Fruit fly (Drosophila melanogaster) whole organism, embryonic: ENCODE measurements around the gene Pcd.

Experiments
- Asciz ChIP-seq: fragments of 200-800 bp; sonication (Bioruptor generic); optimal IDR thresholded peaks from 2 replicates; lab custom pipeline; 2017; ENCODE audit warnings: missing biosample characterization, mild to moderate bottlenecking, missing genetic modification characterization, missing genetic modification reagents
- Atf6 ChIP-seq: fragments of 200-800 bp; sonication (Bioruptor generic); IDR thresholded peaks from 2 replicates; pipeline ENCODE4 v1.3.6; 2022; ENCODE audit warnings: missing biosample characterization, missing genetic modification characterization
- Awh ChIP-seq: fragments of 200-800 bp; sonication (Bioruptor generic); IDR thresholded peaks from 2 replicates; pipeline ENCODE4, ENCODE4 v1.3.6; 2022; ENCODE audit warnings: missing biosample characterization, missing genetic modification characterization
- CG10321 ChIP-seq: fragments of 200-800 bp; sonication (Bioruptor generic); IDR thresholded peaks from 2 replicates; pipeline ENCODE4 v1.3.6; 2022; ENCODE audit warnings: missing biosample characterization, missing genetic modification characterization
- CG11504 ChIP-seq: fragments of 200-800 bp; sonication (Bioruptor generic); optimal IDR thresholded peaks from 3 replicates; lab custom pipeline; 2019; ENCODE audit warnings: missing biosample characterization, mild to moderate bottlenecking, missing genetic modification characterization, moderate library complexity
- CG12236 ChIP-seq: fragments of 200-800 bp; sonication (Bioruptor generic); optimal IDR thresholded peaks from 2 replicates; lab custom pipeline; 2016; ENCODE audit warnings: missing biosample characterization, missing genetic modification characterization
- CG12942 ChIP-seq: fragments of 200-800 bp; sonication (Bioruptor generic); optimal IDR thresholded peaks from 3 replicates; lab custom pipeline; 2016; ENCODE audit warnings: missing biosample characterization, missing genetic modification characterization
- CG15269 ChIP-seq: fragments of 200-800 bp; sonication (Bioruptor generic); optimal IDR thresholded peaks from 2 replicates; lab custom pipeline; 2018; ENCODE audit warnings: missing biosample characterization, mild to moderate bottlenecking, missing genetic modification characterization, moderate library complexity
- CG17186 ChIP-seq: fragments of 200-800 bp; sonication (Bioruptor generic); optimal IDR thresholded peaks from 3 replicates; lab custom pipeline; 2017; ENCODE audit warnings: missing biosample characterization, missing genetic modification reagents, missing genetic modification characterization
- CG17328 ChIP-seq: fragments of 200-800 bp; sonication (Bioruptor generic); IDR thresholded peaks from 2 replicates; pipeline ENCODE4 v1.3.6; 2022; ENCODE audit warnings: missing biosample characterization, missing genetic modification characterization
- CG17359 ChIP-seq: fragments of 200-800 bp; sonication (Bioruptor generic); optimal IDR thresholded peaks from 3 replicates; lab custom pipeline; 2018; ENCODE audit warnings: missing biosample characterization, mild to moderate bottlenecking, missing genetic modification characterization, moderate library complexity
- CG1792 ChIP-seq: fragments of 200-800 bp; sonication (Bioruptor generic); optimal IDR thresholded peaks from 2 replicates; lab custom pipeline; 2016; ENCODE audit warnings: missing biosample characterization, missing genetic modification characterization
- CG18599 ChIP-seq: fragments of 200-800 bp; sonication (Bioruptor generic); optimal IDR thresholded peaks from 3 replicates; lab custom pipeline; 2017; ENCODE audit warnings: missing biosample characterization, missing genetic modification characterization, mild to moderate bottlenecking, moderate library complexity, missing genetic modification reagents
- CG3163 ChIP-seq: fragments of 200-800 bp; sonication (Bioruptor generic); optimal IDR thresholded peaks from 3 replicates; lab custom pipeline; 2016; ENCODE audit warnings: missing biosample characterization, missing genetic modification characterization
- CG3281 ChIP-seq: fragments of 200-800 bp; sonication (Bioruptor generic); optimal IDR thresholded peaks from 3 replicates; lab custom pipeline; 2017; ENCODE audit warnings: missing biosample characterization, mild to moderate bottlenecking, missing genetic modification characterization
- CG4360 ChIP-seq: fragments of 200-800 bp; sonication (Bioruptor generic); IDR thresholded peaks from 2 replicates; pipeline ENCODE4 v1.3.6; 2022; ENCODE audit warnings: missing biosample characterization, missing genetic modification characterization
- CG4404 ChIP-seq: fragments of 200-800 bp; sonication (Bioruptor generic); IDR thresholded peaks from 2 replicates; pipeline ENCODE4 v1.3.6; 2022; ENCODE audit warnings: missing biosample characterization, missing genetic modification characterization
- CG9876 ChIP-seq: fragments of 200-800 bp; sonication (Bioruptor generic); optimal IDR thresholded peaks from 2 replicates; lab custom pipeline; 2016; ENCODE audit warnings: missing biosample characterization, missing genetic modification characterization
- Camta ChIP-seq: fragments of 200-800 bp; sonication (Bioruptor generic); optimal IDR thresholded peaks from 2 replicates; lab custom pipeline; 2016; ENCODE audit warnings: missing biosample characterization, missing genetic modification characterization
- Dp ChIP-seq: fragments of 200-800 bp; sonication (Bioruptor generic); optimal IDR thresholded peaks from 2 replicates; lab custom pipeline; 2018; ENCODE audit warnings: missing biosample characterization, mild to moderate bottlenecking, missing genetic modification characterization, moderate library complexity
- HHEX ChIP-seq: fragments of 200-800 bp; sonication (Bioruptor generic); optimal IDR thresholded peaks from 3 replicates; lab custom pipeline; 2017; ENCODE audit warnings: missing biosample characterization, mild to moderate bottlenecking, missing genetic modification characterization, missing genetic modification reagents
- HLH4C ChIP-seq: fragments of 200-800 bp; sonication (Bioruptor generic); IDR thresholded peaks from 3 replicates; pipeline ENCODE4 v1.3.6; 2022; ENCODE audit warnings: missing biosample characterization, missing genetic modification characterization; ENCODE audit not compliant: partially characterized antibody
- HLH54F ChIP-seq: fragments of 200-800 bp; sonication (Bioruptor generic); optimal IDR thresholded peaks from 3 replicates; lab custom pipeline; 2016; ENCODE audit warnings: missing biosample characterization, missing genetic modification characterization
- HmgZ ChIP-seq: fragments of 200-800 bp; sonication (Bioruptor generic); optimal IDR thresholded peaks from 2 replicates; lab custom pipeline; 2018; ENCODE audit warnings: missing biosample characterization, mild to moderate bottlenecking, missing genetic modification characterization
- NfI ChIP-seq: fragments of 200-800 bp; sonication (Bioruptor generic); optimal IDR thresholded peaks from 3 replicates; lab custom pipeline; 2018; ENCODE audit warnings: missing biosample characterization, mild to moderate bottlenecking, missing genetic modification characterization, moderate library complexity
- PHDP ChIP-seq: fragments of 200-800 bp; sonication (Bioruptor generic); optimal IDR thresholded peaks from 3 replicates; lab custom pipeline; 2018; ENCODE audit warnings: missing biosample characterization, mild to moderate bottlenecking, missing genetic modification characterization, moderate library complexity
- Rx ChIP-seq: fragments of 200-800 bp; sonication (Bioruptor generic); IDR thresholded peaks from 2 replicates; pipeline ENCODE4 v1.3.6; 2022; ENCODE audit warnings: missing biosample characterization, missing genetic modification characterization
- Side ChIP-seq: fragments of 200-800 bp; sonication (Bioruptor generic); optimal IDR thresholded peaks from 2 replicates; lab custom pipeline; 2016; ENCODE audit warnings: missing biosample characterization, missing genetic modification characterization
- Vsx1 ChIP-seq: fragments of 200-800 bp; sonication (Bioruptor generic); optimal IDR thresholded peaks from 2 replicates; lab custom pipeline; 2017; ENCODE audit warnings: missing biosample characterization, mild to moderate bottlenecking, missing genetic modification characterization, missing genetic modification reagents
- Xbp1 ChIP-seq: fragments of 200-800 bp; sonication (Bioruptor generic); optimal IDR thresholded peaks from 3 replicates; lab custom pipeline; 2016; ENCODE audit warnings: missing biosample characterization, mild to moderate bottlenecking, missing genetic modification characterization
- al ChIP-seq: fragments of 200-800 bp; sonication (Bioruptor generic); IDR thresholded peaks from 2 replicates; pipeline ENCODE4 v1.3.6; 2022; ENCODE audit warnings: missing biosample characterization, missing genetic modification characterization
- ash1 ChIP-seq: fragments of 200-800 bp; sonication (Bioruptor generic); optimal IDR thresholded peaks from 2 replicates; lab custom pipeline; 2018; ENCODE audit warnings: missing biosample characterization, mild to moderate bottlenecking, missing genetic modification characterization
- da ChIP-seq: fragments of 200-800 bp; sonication (Bioruptor generic); optimal IDR thresholded peaks from 2 replicates; lab custom pipeline; 2016; ENCODE audit warnings: missing biosample characterization, missing genetic modification characterization
- exex ChIP-seq: fragments of 200-800 bp; sonication (Bioruptor generic); optimal IDR thresholded peaks from 4 replicates; lab custom pipeline; 2018; ENCODE audit warnings: missing biosample characterization, mild to moderate bottlenecking, missing genetic modification characterization, moderate library complexity
- fd102C ChIP-seq: fragments of 200-800 bp; sonication (Bioruptor generic); optimal IDR thresholded peaks from 2 replicates; lab custom pipeline; 2018; ENCODE audit warnings: missing biosample characterization, mild to moderate bottlenecking, missing genetic modification characterization, moderate library complexity
- fd64A ChIP-seq: fragments of 200-800 bp; sonication (Bioruptor generic); optimal IDR thresholded peaks from 3 replicates; lab custom pipeline; 2018; ENCODE audit warnings: missing biosample characterization, mild to moderate bottlenecking, missing genetic modification characterization
- hkb ChIP-seq, 2 experiments: fragments of 200-800 bp in 1 of 2; fragments of >200 bp in 1 of 2; sonication (Bioruptor generic) in 1 of 2; IDR thresholded peaks in 1 of 2; optimal IDR thresholded peaks in 1 of 2; 2 replicates each; pipeline versions ENCODE4 v1.3.6 to Lab custom; 2017 to 2022; ENCODE audit warnings: missing biosample characterization in 1 of 2, missing genetic modification characterization in 1 of 2
- ken ChIP-seq: fragments of 200-800 bp; sonication (Bioruptor generic); IDR thresholded peaks from 3 replicates; pipeline ENCODE4 v1.3.6; 2022; ENCODE audit warnings: missing biosample characterization, missing genetic modification characterization
- lbe ChIP-seq: fragments of 200-800 bp; sonication (Bioruptor generic); optimal IDR thresholded peaks from 2 replicates; lab custom pipeline; 2016; ENCODE audit warnings: missing biosample characterization, mild to moderate bottlenecking, missing genetic modification characterization
- nom ChIP-seq: fragments of 200-800 bp; sonication (Bioruptor generic); optimal IDR thresholded peaks from 2 replicates; lab custom pipeline; 2017; ENCODE audit warnings: missing biosample characterization, missing genetic modification characterization, mild to moderate bottlenecking, moderate library complexity, missing genetic modification reagents
- pb ChIP-seq: fragments of 200-800 bp; sonication (Bioruptor generic); optimal IDR thresholded peaks from 3 replicates; lab custom pipeline; 2016; ENCODE audit warnings: missing biosample characterization, missing genetic modification characterization
- pfk ChIP-seq: fragments of 200-800 bp; sonication (Bioruptor generic); optimal IDR thresholded peaks from 2 replicates; lab custom pipeline; 2018; ENCODE audit warnings: missing biosample characterization, mild to moderate bottlenecking, missing genetic modification characterization, moderate library complexity
- psq ChIP-seq: fragments of 200-800 bp; sonication (Bioruptor generic); optimal IDR thresholded peaks from 2 replicates; lab custom pipeline; 2017; ENCODE audit warnings: missing biosample characterization, missing genetic modification characterization
- sima ChIP-seq: fragments of 200-800 bp; sonication (Bioruptor generic); optimal IDR thresholded peaks from 2 replicates; lab custom pipeline; 2016; ENCODE audit warnings: missing biosample characterization, missing genetic modification characterization
- tll ChIP-seq, 2 experiments: fragments of 200-800 bp in 1 of 2; fragments of >200 bp in 1 of 2; sonication (Bioruptor generic) in 1 of 2; optimal IDR thresholded peaks; 2 replicates each; lab custom pipeline; 2017 to 2019; ENCODE audit warnings: missing biosample characterization in 2 of 2, missing genetic modification characterization in 2 of 2, mild to moderate bottlenecking in 1 of 2, moderate library complexity in 1 of 2
- tup ChIP-seq: fragments of 200-800 bp; sonication (Bioruptor generic); optimal IDR thresholded peaks from 2 replicates; lab custom pipeline; 2016; ENCODE audit warnings: missing biosample characterization, mild to moderate bottlenecking, missing genetic modification characterization, moderate library complexity
- zen ChIP-seq: fragments of 200-800 bp; sonication (Bioruptor generic); optimal IDR thresholded peaks from 3 replicates; lab custom pipeline; 2018; ENCODE audit warnings: missing biosample characterization, mild to moderate bottlenecking, missing genetic modification characterization, moderate library complexity
- zfh1 ChIP-seq: fragments of 200-800 bp; sonication (Bioruptor generic); IDR thresholded peaks from 3 replicates; pipeline ENCODE4 v1.3.6; 2022; ENCODE audit warnings: missing biosample characterization, missing genetic modification characterization
- zfh2 ChIP-seq: fragments of 200-800 bp; sonication (Bioruptor generic); optimal IDR thresholded peaks from 2 replicates; lab custom pipeline; 2016; ENCODE audit warnings: missing biosample characterization, missing genetic modification characterization

The Pcd gene

DNA sequence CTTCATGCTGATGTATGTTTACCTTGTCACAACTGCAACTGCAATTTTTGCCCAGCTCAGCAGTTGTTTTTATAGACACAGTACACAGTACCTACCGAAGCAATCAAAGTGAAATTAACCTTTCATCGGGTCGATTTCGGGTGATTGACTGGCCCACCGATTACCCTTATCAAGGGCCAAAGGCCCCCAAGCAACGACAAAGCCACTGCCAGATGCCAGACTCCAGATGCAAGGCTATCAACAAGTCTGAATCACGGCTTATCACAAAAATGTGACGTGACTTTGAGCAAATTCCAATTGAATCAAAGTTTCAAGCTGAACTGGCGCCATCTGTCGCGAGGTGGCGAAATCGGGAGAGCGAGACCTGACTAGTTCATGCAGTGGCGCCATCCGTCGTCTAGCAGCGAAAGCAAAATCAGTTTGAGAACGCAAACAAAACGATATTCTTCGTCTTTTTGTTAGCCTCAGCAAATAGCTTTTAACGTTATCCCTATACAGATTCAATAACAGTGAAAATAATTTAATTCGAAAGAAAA lies 6.1 kb upstream of the Pcd start, which contains the start of gene Obp99b (continued):
- peak; percentile 50; the same call in 1 of the 2 replicates for TF ChIP-seq Atf6 (GFP tag; lab: Robert Waterston, UW)
- TF ChIP-seq tll (GFP tag; optimal IDR thresholded peaks at IDR 0.05; lab: Kevin White, UChicago), result no peak
- peak; percentile 85 for TF ChIP-seq ken
- peak; percentile 25 for TF ChIP-seq da (GFP tag; lab: Kevin White, UChicago)
- TF ChIP-seq Rx, result peak; percentile 69
- TF ChIP-seq CG17359 (tag; lab: Kevin White, UChicago), result peak; percentile 80
- TF ChIP-seq ash1 (GFP tag; lab: Kevin White, UChicago), result no peak
- TF ChIP-seq Side, result peak; percentile 82
- TF ChIP-seq CG18599 (GFP tag; lab: Kevin White, UChicago), result peak; percentile 44
- TF ChIP-seq Asciz (GFP tag; lab: Kevin White, UChicago), result peak; percentile 84
- no peak for TF ChIP-seq CG10321 (GFP tag; lab: Robert Waterston, UW)
- peak; percentile 53 for TF ChIP-seq CG4404 (GFP tag; lab: Robert Waterston, UW)
- TF ChIP-seq lbe (GFP tag; lab: Kevin White, UChicago), result no peak
- peak; percentile 24 for TF ChIP-seq HmgZ (tag; lab: Kevin White, UChicago)
- TF ChIP-seq HHEX (GFP tag; lab: Kevin White, UChicago), result peak; percentile 87
- TF ChIP-seq HLH54F (GFP tag; lab: Kevin White, UChicago), result peak; percentile 14
- peak; percentile 90 for TF ChIP-seq Awh (GFP tag; lab: Robert Waterston, UW)
- peak; percentile 41; the same call in 1 of the 2 replicates for TF ChIP-seq al
- peak; percentile 73 for TF ChIP-seq Camta (GFP tag; lab: Kevin White, UChicago)
- TF ChIP-seq nom (GFP tag; lab: Kevin White, UChicago), result peak; percentile 75
- peak; percentile 60 for TF ChIP-seq CG1792
- no peak for TF ChIP-seq Dp (GFP tag; lab: Kevin White, UChicago)
- peak; percentile 88 for TF ChIP-seq Xbp1
- peak; percentile 86 for TF ChIP-seq CG17328 (GFP tag; lab: Robert Waterston, UW)
- TF ChIP-seq exex (tag; lab: Kevin White, UChicago), result no peak
- TF ChIP-seq PHDP (tag; lab: Kevin White, UChicago), result peak; percentile 76
- no peak for TF ChIP-seq hkb (optimal IDR thresholded peaks at IDR 0.05; lab: Kevin White, UChicago)
- peak; percentile 78 for TF ChIP-seq hkb (GFP tag; IDR thresholded peaks at IDR 0.05; lab: Robert Waterston, UW)
- TF ChIP-seq CG17186 (GFP tag; lab: Kevin White, UChicago), result peak; percentile 85
- peak; percentile 66 for TF ChIP-seq zen (tag; lab: Kevin White, UChicago)
- TF ChIP-seq fd102C, result peak; percentile 73
- TF ChIP-seq CG12942 (GFP tag; lab: Kevin White, UChicago), result peak; percentile 60
- peak; percentile 91 for TF ChIP-seq NfI
- TF ChIP-seq pb (GFP tag; lab: Kevin White, UChicago), result peak; percentile 94
- peak; percentile 86 for TF ChIP-seq zfh1 (GFP tag; lab: Robert Waterston, UW)
- peak; percentile 33 for TF ChIP-seq tup (GFP tag; lab: Kevin White, UChicago)
- no peak for TF ChIP-seq HLH4C
- peak; percentile 69 for TF ChIP-seq Vsx1 (GFP tag; lab: Kevin White, UChicago)
- no peak for TF ChIP-seq psq (GFP tag; lab: Kevin White, UChicago)
- TF ChIP-seq CG9876, result peak; percentile 50
- TF ChIP-seq zfh2, result no peak
- TF ChIP-seq CG11504 (tag; lab: Kevin White, UChicago), result peak; percentile 58
- TF ChIP-seq CG15269, result peak; percentile 73
- TF ChIP-seq pfk (GFP tag; lab: Kevin White, UChicago), result peak; percentile 45
- peak; percentile 87 for TF ChIP-seq fd64A (GFP tag; lab: Kevin White, UChicago)
- TF ChIP-seq CG12236 (GFP tag; lab: Kevin White, UChicago), result peak; percentile 66
- no peak for TF ChIP-seq sima (GFP tag; lab: Kevin White, UChicago)
- TF ChIP-seq CG4360 (GFP tag; lab: Robert Waterston, UW), result no peak
- TF ChIP-seq CG3281, result peak; percentile 79
- TF ChIP-seq CG3163, result peak; percentile 20
